Worm (Caenorhabditis elegans) whole organism, young adult: ENCODE measurements around the gene Y82E9BR.9.

Experiments
- B0261.1 ChIP-seq: sonication (generic microtip); optimal IDR thresholded peaks from 2 replicates; lab custom pipeline; 2016; ENCODE audit warnings: mild to moderate bottlenecking, missing genetic modification characterization, moderate library complexity, missing compliant biosample characterization
- F39B2.1 ChIP-seq: fragments of 200-800 bp; sonication (Bioruptor generic); IDR thresholded peaks from 2 replicates; pipeline ENCODE4 v1.3.6; 2022; ENCODE audit warnings: missing genetic modification reagents, missing genetic modification characterization, missing compliant biosample characterization
- Y67H2A.10 ChIP-seq: fragments of 200-800 bp; sonication (Bioruptor generic); conservative IDR thresholded peaks from 2 replicates; pipeline ENCODE4 v1.3.6; 2022; ENCODE audit warnings: missing genetic modification reagents, missing genetic modification characterization, missing compliant biosample characterization
- Y95B8A.8 ChIP-seq: fragments of 200-800 bp; sonication (Bioruptor generic); IDR thresholded peaks from 2 replicates; pipeline ENCODE4 v1.3.6; 2022; ENCODE audit warnings: missing genetic modification reagents, missing genetic modification characterization, missing compliant biosample characterization
- ama-1 ChIP-seq, 3 experiments: fragments of 150-350 bp in 1 of 3; sonication (generic microtip) in 2 of 3; optimal IDR thresholded peaks; 2 replicates each; lab custom pipeline; 2014 to 2018; ENCODE audit warnings: missing biosample characterization in 2 of 3, missing genetic modification characterization in 2 of 3, missing genetic modification reagents in 2 of 3
- aptf-3 ChIP-seq: fragments of 200-800 bp; sonication (Bioruptor generic); IDR thresholded peaks from 2 replicates; pipeline ENCODE4 v1.3.6; 2022; ENCODE audit warnings: missing genetic modification characterization, missing compliant biosample characterization
- atf-7 ChIP-seq: sonication (generic microtip); optimal IDR thresholded peaks from 2 replicates; lab custom pipeline; 2017; ENCODE audit warnings: mild to moderate bottlenecking, missing genetic modification characterization, missing compliant biosample characterization
- athp-1 ChIP-seq: sonication (generic microtip); optimal IDR thresholded peaks from 2 replicates; lab custom pipeline; 2017; ENCODE audit warnings: mild to moderate bottlenecking, missing genetic modification characterization, missing compliant biosample characterization
- ceh-79 ChIP-seq: sonication (generic microtip); optimal IDR thresholded peaks from 2 replicates; lab custom pipeline; 2017; ENCODE audit warnings: mild to moderate bottlenecking, missing genetic modification characterization, missing compliant biosample characterization
- dox-1 ChIP-seq: fragments of 200-800 bp; sonication (Bioruptor generic); IDR thresholded peaks from 2 replicates; pipeline ENCODE4 v1.3.6; 2022; ENCODE audit warnings: missing genetic modification reagents, missing genetic modification characterization, missing compliant biosample characterization
- dpff-1 ChIP-seq: sonication (generic microtip); optimal IDR thresholded peaks from 2 replicates; lab custom pipeline; 2017; ENCODE audit warnings: mild to moderate bottlenecking, missing genetic modification characterization, missing compliant biosample characterization
- gei-17 ChIP-seq: fragments of 200-800 bp; sonication (Bioruptor generic); optimal IDR thresholded peaks from 2 replicates; lab custom pipeline; 2018; ENCODE audit warnings: mild to moderate bottlenecking, missing genetic modification characterization, missing compliant biosample characterization
- hlh-12 ChIP-seq: sonication (generic microtip); optimal IDR thresholded peaks from 2 replicates; lab custom pipeline; 2016; ENCODE audit warnings: missing genetic modification characterization, missing compliant biosample characterization
- lag-1 ChIP-seq: fragments of 200-800 bp; sonication (Bioruptor generic); IDR thresholded peaks from 2 replicates; pipeline ENCODE4 v1.3.6; 2022; ENCODE audit warnings: missing genetic modification reagents, missing genetic modification characterization, missing compliant biosample characterization
- let-526 ChIP-seq: fragments of 200-800 bp; sonication (Bioruptor generic); IDR thresholded peaks from 2 replicates; pipeline ENCODE4 v1.3.6; 2022; ENCODE audit warnings: missing genetic modification reagents, missing genetic modification characterization, missing compliant biosample characterization
- lin-26 ChIP-seq: fragments of 200-800 bp; sonication (Bioruptor generic); IDR thresholded peaks from 2 replicates; pipeline ENCODE4 v1.3.6; 2022; ENCODE audit warnings: missing genetic modification reagents, missing genetic modification characterization, missing compliant biosample characterization
- lin-40 ChIP-seq: sonication (generic microtip); optimal IDR thresholded peaks from 2 replicates; lab custom pipeline; 2016; ENCODE audit warnings: missing genetic modification characterization, mild to moderate bottlenecking, missing compliant biosample characterization, missing genotype, missing genetic modification reagents
- mes-4 ChIP-seq: sonication (generic microtip); optimal IDR thresholded peaks from 2 replicates; lab custom pipeline; 2016; ENCODE audit warnings: missing genotype, missing genetic modification characterization, missing compliant biosample characterization
- nhr-27 ChIP-seq: fragments of 200-800 bp; sonication (Bioruptor generic); optimal IDR thresholded peaks from 2 replicates; lab custom pipeline; 2018; ENCODE audit warnings: mild to moderate bottlenecking, missing genetic modification characterization, moderate library complexity, missing compliant biosample characterization
- nhr-80 ChIP-seq: sonication (generic microtip); optimal IDR thresholded peaks from 2 replicates; lab custom pipeline; 2016; ENCODE audit warnings: missing genetic modification characterization, missing compliant biosample characterization
- pha-4 ChIP-seq: fragments of 150-350 bp; sonication (generic microtip); optimal IDR thresholded peaks from 2 replicates; lab custom pipeline; 2014; ENCODE audit warnings: missing biosample characterization, missing genetic modification reagents, missing genetic modification characterization
- rec-8 ChIP-seq, 2 experiments: sonication (generic microtip); optimal IDR thresholded peaks; 2 replicates each; lab custom pipeline; 2016; ENCODE audit warnings: mild to moderate bottlenecking in 2 of 2, missing genetic modification characterization in 2 of 2, missing genetic modification reagents in 2 of 2, missing genotype in 2 of 2, missing biosample characterization in 1 of 2, missing compliant biosample characterization in 1 of 2, moderate library complexity in 1 of 2
- repo-1 ChIP-seq: sonication (generic microtip); optimal IDR thresholded peaks from 2 replicates; lab custom pipeline; 2017; ENCODE audit warnings: mild to moderate bottlenecking, missing genetic modification characterization, missing compliant biosample characterization
- snpc-1.1 ChIP-seq: sonication (generic microtip); optimal IDR thresholded peaks from 2 replicates; lab custom pipeline; 2017; ENCODE audit warnings: missing genetic modification characterization, mild to moderate bottlenecking, missing compliant biosample characterization, antibody characterized with exemption, moderate library complexity, missing genotype, missing genetic modification reagents; ENCODE audit not compliant: insufficient read depth
- snpc-4 ChIP-seq, 5 experiments: fragments of 150-350 bp in 1 of 5; sonication (generic microtip) in 4 of 5; optimal IDR thresholded peaks; 2 replicates each; lab custom pipeline; 2014 to 2018; ENCODE audit warnings: missing genetic modification characterization in 5 of 5, missing biosample characterization in 3 of 5, antibody characterized with exemption in 2 of 5, mild to moderate bottlenecking in 2 of 5, missing compliant biosample characterization in 2 of 5, missing genotype in 2 of 5, moderate library complexity in 2 of 5, missing genetic modification reagents in 1 of 5
- sptf-2 ChIP-seq: fragments of 200-800 bp; sonication (Bioruptor generic); optimal IDR thresholded peaks from 2 replicates; lab custom pipeline; 2018; ENCODE audit warnings: mild to moderate bottlenecking, missing genetic modification characterization, missing compliant biosample characterization
- tbp1 ChIP-seq: fragments of 200-800 bp; sonication (Bioruptor generic); optimal IDR thresholded peaks from 2 replicates; lab custom pipeline; 2018; ENCODE audit warnings: mild to moderate bottlenecking, missing genetic modification characterization, missing compliant biosample characterization
- tbx-9 ChIP-seq: sonication (generic microtip); optimal IDR thresholded peaks from 2 replicates; lab custom pipeline; 2016; ENCODE audit warnings: borderline replicate concordance, missing genetic modification characterization, inconsistent platforms, missing compliant biosample characterization
- tlf-1 ChIP-seq: fragments of 200-800 bp; sonication (Bioruptor generic); optimal IDR thresholded peaks from 2 replicates; lab custom pipeline; 2018; ENCODE audit warnings: mild to moderate bottlenecking, missing genetic modification characterization, missing compliant biosample characterization
- unc-130 ChIP-seq: sonication (generic microtip); optimal IDR thresholded peaks from 2 replicates; lab custom pipeline; 2016; ENCODE audit warnings: missing genetic modification reagents, missing genetic modification characterization, missing compliant biosample characterization
- unc-62 ChIP-seq: fragments of 150-350 bp; optimal IDR thresholded peaks from 2 replicates; lab custom pipeline; 2014; ENCODE audit warnings: missing biosample characterization, missing genetic modification reagents, missing genetic modification characterization
- zim-3 ChIP-seq: sonication (generic microtip); optimal IDR thresholded peaks from 2 replicates; lab custom pipeline; 2017; ENCODE audit warnings: mild to moderate bottlenecking, missing genetic modification characterization, moderate library complexity, missing compliant biosample characterization
- ztf-22 ChIP-seq: fragments of 200-800 bp; sonication (Bioruptor generic); optimal IDR thresholded peaks from 2 replicates; lab custom pipeline; 2018; ENCODE audit warnings: mild to moderate bottlenecking, missing genetic modification characterization, moderate library complexity, missing compliant biosample characterization
- ztf-25 ChIP-seq: fragments of 200-800 bp; sonication (Bioruptor generic); IDR thresholded peaks from 2 replicates; pipeline ENCODE4 v1.3.6; 2022; ENCODE audit warnings: missing genetic modification reagents, missing genetic modification characterization, missing compliant biosample characterization
- ztf-26 ChIP-seq: sonication (generic microtip); optimal IDR thresholded peaks from 2 replicates; lab custom pipeline; 2017; ENCODE audit warnings: missing genetic modification characterization, missing compliant biosample characterization
- ztf-28 ChIP-seq: fragments of 200-800 bp; sonication (Bioruptor generic); IDR thresholded peaks from 2 replicates; pipeline ENCODE4 v1.3.6; 2022; ENCODE audit warnings: missing genetic modification reagents, missing genetic modification characterization, missing compliant biosample characterization

The Y82E9BR.9 gene

DNA sequence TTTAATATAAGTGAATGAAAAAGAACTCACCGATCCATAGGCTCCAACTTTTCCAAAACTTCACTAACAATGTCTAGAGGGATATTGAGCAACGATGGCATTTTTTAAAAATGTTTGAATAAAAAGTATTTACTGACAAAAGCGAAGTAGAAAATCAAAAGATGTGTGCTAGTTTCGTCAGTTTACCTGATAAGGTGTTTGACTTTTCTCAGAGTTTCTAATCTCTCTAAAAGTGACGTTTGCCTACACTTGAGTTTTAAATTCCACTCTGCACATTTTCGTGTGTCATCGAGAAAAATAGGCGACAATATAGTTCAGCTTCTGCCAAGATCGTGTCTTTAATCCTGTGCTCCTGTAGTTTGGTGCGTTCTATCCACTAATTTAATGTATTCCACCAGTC lies 38.0 kb downstream of the Y82E9BR.9 start, which contains the start of gene fbxa-15:
Gene fbxa-15, minus strand, starts transcription at position 101 of the 400 bp plus-strand sequence.
- TF ChIP-seq Y95B8A.8 (GFP tag; lab: Robert Waterston, UW) = no peak
- TF ChIP-seq lin-26 (GFP tag; lab: Robert Waterston, UW) = no peak
- TF ChIP-seq zim-3 (tag; lab: Kevin White, UChicago) = no peak
- no peak for TF ChIP-seq ztf-28
- no peak for TF ChIP-seq ama-1 (optimal IDR thresholded peaks at IDR 0.05; lab: Kevin White, UChicago)
- no peak for TF ChIP-seq ama-1 (GFP tag; optimal IDR thresholded peaks at IDR 0.05; lab: Kevin White, UChicago)
- TF ChIP-seq tbx-9 (tag; lab: Kevin White, UChicago) = no peak
- no peak for TF ChIP-seq gei-17
- TF ChIP-seq F39B2.1 (GFP tag; lab: Robert Waterston, UW) = no peak
- TF ChIP-seq lag-1 = no peak
- no peak for TF ChIP-seq hlh-12 (tag; lab: Kevin White, UChicago)
- TF ChIP-seq atf-7 = no peak
- TF ChIP-seq Y67H2A.10 = no peak
- no peak for TF ChIP-seq nhr-27 (tag; lab: Kevin White, UChicago)
- no peak for TF ChIP-seq repo-1 (tag; lab: Kevin White, UChicago)
- TF ChIP-seq unc-130 (GFP tag; lab: Kevin White, UChicago) = no peak
- no peak for TF ChIP-seq athp-1 (tag; lab: Kevin White, UChicago)
- no peak for TF ChIP-seq rec-8 (tag; optimal IDR thresholded peaks at IDR 0.05; lab: Kevin White, UChicago)
- TF ChIP-seq ztf-22 (GFP tag; lab: Kevin White, UChicago) = no peak
- no peak for TF ChIP-seq ztf-25 (GFP tag; lab: Robert Waterston, UW)
- TF ChIP-seq sptf-2 (GFP tag; lab: Kevin White, UChicago) = no peak

- TF ChIP-seq mes-4 (tag; lab: Kevin White, UChicago) (no peak), nhr-80 (tag; lab: Kevin White, UChicago) (peak; percentile 43)
- TF ChIP-seq, all 124 proteins: peak for 1
Observed at ce11 chrIII:1315038-1315437, 44.5 kb downstream of the Y82E9BR.9 start, which contains the start of the genes fbxa-80 and fbxa-19. TSS of gene fbxa-80 (minus strand) at chrIII:1315210. TSS of gene fbxa-19 (plus strand) at chrIII:1315401.

- TF ChIP-seq B0261.1 (tag; lab: Kevin White, UChicago) (no peak), dpff-1 (tag; lab: Kevin White, UChicago) (no peak), ceh-79 (tag; lab: Kevin White, UChicago) (no peak), tbx-9 (tag; lab: Kevin White, UChicago) (no peak), mes-4 (tag; lab: Kevin White, UChicago) (no peak), dox-1 (GFP tag; lab: Robert Waterston, UW) (no peak), ztf-26 (tag; lab: Kevin White, UChicago) (no peak), zim-3 (tag; lab: Kevin White, UChicago) (no peak), repo-1 (tag; lab: Kevin White, UChicago) (no peak)
Observed at ce11 chrIII:1314283-1314682, 45.3 kb downstream of the Y82E9BR.9 start.

- TF ChIP-seq tbp1 = no peak
- TF ChIP-seq snpc-1.1 (tag; lab: Kevin White, UChicago) = peak; percentile 61
- TF ChIP-seq aptf-3 = no peak
- no peak for TF ChIP-seq ztf-26 (tag; lab: Kevin White, UChicago)
- TF ChIP-seq tlf-1 = no peak
- TF ChIP-seq snpc-4 (GFP tag; optimal IDR thresholded peaks at IDR 0.05; lab: Kevin White, UChicago) = peak; percentile 46
- peak in 2 of 4 experiments; percentile 68 to 85 for TF ChIP-seq snpc-4 (tag; optimal IDR thresholded peaks at IDR 0.05; lab: Kevin White, UChicago)
- TF ChIP-seq let-526 = no peak
- TF ChIP-seq unc-62 (GFP tag; lab: Kevin White, UChicago) = no peak
- TF ChIP-seq atf-7 = no peak
- TF ChIP-seq athp-1 (tag; lab: Kevin White, UChicago) = no peak
- no peak for TF ChIP-seq lin-40 (tag; lab: Kevin White, UChicago)
- TF ChIP-seq lag-1 = no peak
- TF ChIP-seq repo-1 (tag; lab: Kevin White, UChicago) = no peak
- TF ChIP-seq pha-4 = no peak
Observed at ce11 chrIII:1311367-1311766, 48.2 kb downstream of the Y82E9BR.9 start.
